Worm (Caenorhabditis elegans): ENCODE measurements around the gene srh-229.

DNA sequence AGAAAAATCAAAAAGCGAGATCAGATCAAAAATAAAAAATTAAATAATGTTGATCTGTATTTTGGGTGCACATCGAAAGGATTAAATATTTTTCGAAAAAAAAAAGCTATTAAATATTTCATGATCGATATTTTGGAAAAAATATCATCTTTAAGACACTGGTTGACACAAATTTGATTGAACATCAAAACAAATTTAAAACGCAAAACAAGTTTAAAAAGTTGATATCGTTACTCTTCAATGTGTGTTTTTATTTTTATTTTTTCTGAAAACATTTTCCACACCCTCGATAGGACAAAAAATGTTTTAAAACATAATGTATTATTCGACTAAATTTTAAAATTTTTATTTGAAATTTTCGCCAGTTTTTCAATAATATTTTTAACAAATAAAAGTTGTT, 33.8 kb upstream of the srh-229 start, which contains the start of gene C54F6.12:
- no peak for TF ChIP-seq hlh-1 (tag; optimal IDR thresholded peaks at IDR 0.05)
- no peak for TF ChIP-seq nhr-12 (tag; optimal IDR thresholded peaks at IDR 0.05)
- TF ChIP-seq nhr-28 (tag; optimal IDR thresholded peaks at IDR 0.05): no peak
- TF ChIP-seq nhr-76 (tag; optimal IDR thresholded peaks at IDR 0.05): no peak
- TF ChIP-seq lin-13 (tag; optimal IDR thresholded peaks at IDR 0.05): no peak
- no peak for TF ChIP-seq elt-3 (tag; optimal IDR thresholded peaks at IDR 0.05)
- no peak for TF ChIP-seq lsy-2 (tag; optimal IDR thresholded peaks at IDR 0.05)
- no peak for TF ChIP-seq bed-3 (GFP tag; optimal IDR thresholded peaks at IDR 0.05)
- TF ChIP-seq mab-5 (tag; optimal IDR thresholded peaks at IDR 0.05): no peak
- no peak for TF ChIP-seq blmp-1 (tag; optimal IDR thresholded peaks at IDR 0.05)

Data from whole organism, mixed stage, embryonic.